Fruit fly (Drosophila melanogaster): Measurements from ENCODE around the gene CG7950.

The CG7950 gene

DNA sequence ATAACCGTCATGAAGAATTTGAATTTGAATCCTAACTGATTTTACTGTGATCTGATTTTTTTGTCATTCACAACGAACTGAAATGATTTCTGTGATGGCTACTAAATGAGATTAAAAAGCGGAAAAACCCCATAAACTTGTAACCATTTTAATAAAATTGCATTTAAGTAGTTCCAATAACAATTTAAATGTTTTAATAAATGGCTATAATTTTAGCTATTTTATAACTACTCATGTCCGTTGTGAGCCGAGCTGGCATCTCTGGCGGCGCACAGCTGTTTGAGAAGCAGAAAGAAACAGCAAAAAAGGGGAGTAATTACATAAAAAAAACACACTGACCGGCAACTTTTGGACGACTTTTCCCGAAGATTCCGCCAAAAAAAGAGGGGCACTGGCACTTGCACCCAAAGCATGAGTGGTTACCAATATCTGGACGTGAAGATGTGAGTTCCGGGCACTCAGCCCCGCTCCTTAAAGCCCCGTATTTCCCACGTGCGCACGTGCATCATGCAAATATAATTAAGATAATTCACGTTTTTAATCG lies at the start of gene CG7950, which contains the start of gene Rpp14a (continued):
- TF ChIP-seq dysf (GFP tag; IDR thresholded peaks at IDR 0.05) (peak; percentile 77), CG12769 (tag; optimal IDR thresholded peaks at IDR 0.05) (peak; percentile 82), CG10321 (GFP tag; IDR thresholded peaks at IDR 0.05) (0 out of 2 replicates have a peak, but pooled peaks have one; percentile 41), luna (GFP tag; optimal IDR thresholded peaks at IDR 0.05) (peak; percentile 42), Adf1 (GFP tag; IDR thresholded peaks at IDR 0.05) (peak; percentile 30), CG2889 (GFP tag; IDR thresholded peaks at IDR 0.05) (peak; percentile 77), Dad (GFP tag; optimal IDR thresholded peaks at IDR 0.05) (peak; percentile 62), CG10565 (GFP tag; optimal IDR thresholded peaks at IDR 0.05) (no peak), CG10366 (GFP tag; IDR thresholded peaks at IDR 0.05) (peak; percentile 84), Bdp1 (GFP tag; optimal IDR thresholded peaks at IDR 0.05) (peak; percentile 71), HLH54F (GFP tag; optimal IDR thresholded peaks at IDR 0.05) (peak; percentile 88), CG5953 (GFP tag; IDR thresholded peaks at IDR 0.05) (peak; percentile 51; the same call in 1 of the 2 replicates), ac (GFP tag; optimal IDR thresholded peaks at IDR 0.05) (no peak), ERR (GFP tag; optimal IDR thresholded peaks at IDR 0.05) (peak; percentile 62), CG4328 (GFP tag; optimal IDR thresholded peaks at IDR 0.05) (peak; percentile 54), CG3726 (GFP tag; IDR thresholded peaks at IDR 0.05) (0 out of 3 replicates have a peak, but pooled peaks have one; percentile 12), CG7928 (GFP tag; optimal IDR thresholded peaks at IDR 0.05) (no peak), Sox102F (GFP tag; optimal IDR thresholded peaks at IDR 0.05) (peak; percentile 85), D19A (tag; optimal IDR thresholded peaks at IDR 0.05) (peak; percentile 50), ATbp (GFP tag; optimal IDR thresholded peaks at IDR 0.05) (peak; percentile 35), zfh1 (GFP tag; IDR thresholded peaks at IDR 0.05) (peak; percentile 87), CG13894 (tag; optimal IDR thresholded peaks at IDR 0.05) (peak; percentile 84), Asciz (GFP tag; optimal IDR thresholded peaks at IDR 0.05) (peak; percentile 28), her (GFP tag; optimal IDR thresholded peaks at IDR 0.05) (peak; percentile 64), CG3281 (GFP tag; optimal IDR thresholded peaks at IDR 0.05) (peak; percentile 73), CG4282 (GFP tag; optimal IDR thresholded peaks at IDR 0.05) (peak; percentile 65), gce (GFP tag; IDR thresholded peaks at IDR 0.05) (no peak), Hand (GFP tag; optimal IDR thresholded peaks at IDR 0.05) (no peak), CG13296 (GFP tag; optimal IDR thresholded peaks at IDR 0.05) (peak; percentile 62), BtbVII (GFP tag; optimal IDR thresholded peaks at IDR 0.05) (peak; percentile 39), mam (GFP tag; optimal IDR thresholded peaks at IDR 0.05) (peak; percentile 85), gfzf (GFP tag; optimal IDR thresholded peaks at IDR 0.05) (no peak), Deaf1 (tag; optimal IDR thresholded peaks at IDR 0.05) (peak; percentile 40), schlank (tag; optimal IDR thresholded peaks at IDR 0.05) (peak; percentile 58), trem (tag; optimal IDR thresholded peaks at IDR 0.05) (peak; percentile 80), CG11398 (GFP tag; optimal IDR thresholded peaks at IDR 0.05) (peak; percentile 72), CG4360 (GFP tag; IDR thresholded peaks at IDR 0.05) (no peak), gro (GFP tag; optimal IDR thresholded peaks at IDR 0.05) (peak; percentile 82), CG3838 (GFP tag; optimal IDR thresholded peaks at IDR 0.05) (peak; percentile 58), CG12236 (GFP tag; optimal IDR thresholded peaks at IDR 0.05) (peak; percentile 44), grn (GFP tag; optimal IDR thresholded peaks at IDR 0.05) (no peak), Dfd (GFP tag; optimal IDR thresholded peaks at IDR 0.05) (no peak), CG34422 (GFP tag; IDR thresholded peaks at IDR 0.05) (peak; percentile 85; the same call in 2 of the 3 replicates), CG1792 (GFP tag; optimal IDR thresholded peaks at IDR 0.05) (peak; percentile 73), Chrac-16 (GFP tag; optimal IDR thresholded peaks at IDR 0.05) (peak; percentile 85), NFAT (GFP tag; IDR thresholded peaks at IDR 0.05) (peak; percentile 59), fd3F (GFP tag; optimal IDR thresholded peaks at IDR 0.05) (peak; percentile 69), CG2129 (GFP tag; IDR thresholded peaks at IDR 0.05; ENCODE audit: partially characterized antibody) (no peak), NC2α (GFP tag; optimal IDR thresholded peaks at IDR 0.05) (no peak), Nf-YB (GFP tag; optimal IDR thresholded peaks at IDR 0.05) (peak; percentile 59), phol (tag; optimal IDR thresholded peaks at IDR 0.05) (peak; percentile 83)
